Worm (Caenorhabditis elegans) whole organism, midembryonic: ENCODE data around the gene metl-1.
A peak's percentile ranks its signal among the peaks of the same experiment; 100 is the strongest.
"Not testable (repeated sequence)": the region's sequence is repeated elsewhere in the genome, so short reads cannot be mapped to it uniquely, and the experiment has no call there.

ENCODE experiments used
- T22C8.4 ChIP-seq: fragments of 200-800 bp; sonication (Bioruptor generic); IDR thresholded peaks from 2 replicates; pipeline ENCODE4 v1.3.6; 2022; ENCODE audit warnings: missing genetic modification characterization, missing compliant biosample characterization
- cog-1 ChIP-seq: sonication (generic microtip); optimal IDR thresholded peaks from 2 replicates; lab custom pipeline; 2016; ENCODE audit warnings: missing genetic modification characterization, missing compliant biosample characterization
- flt-1 ChIP-seq: fragments of 200-800 bp; sonication (Bioruptor generic); IDR thresholded peaks from 2 replicates; pipeline ENCODE4 v1.3.6; 2022; ENCODE audit warnings: missing genetic modification characterization, missing compliant biosample characterization
- klf-2 ChIP-seq: fragments of 200-800 bp; sonication (Bioruptor generic); conservative IDR thresholded peaks from 2 replicates; pipeline ENCODE4 v1.3.6; 2022; ENCODE audit warnings: missing genetic modification reagents, missing genetic modification characterization, missing compliant biosample characterization
- med-1 ChIP-seq: sonication (generic microtip); optimal IDR thresholded peaks from 2 replicates; lab custom pipeline; 2017; ENCODE audit warnings: missing genetic modification characterization, mild to moderate bottlenecking, missing compliant biosample characterization, antibody characterized with exemption, missing genetic modification reagents; ENCODE audit not compliant: insufficient read depth
- ref-1 ChIP-seq: fragments of 200-800 bp; sonication (Bioruptor generic); conservative IDR thresholded peaks from 2 replicates; pipeline ENCODE4 v1.3.6; 2022; ENCODE audit warnings: missing genetic modification reagents, missing genetic modification characterization, missing compliant biosample characterization
- tab-1 ChIP-seq: fragments of 200-800 bp; sonication (Bioruptor generic); IDR thresholded peaks from 2 replicates; pipeline ENCODE4 v1.3.6; 2022; ENCODE audit warnings: missing genetic modification characterization, missing compliant biosample characterization
- ztf-23 ChIP-seq: fragments of 200-800 bp; sonication (Bioruptor generic); IDR thresholded peaks from 2 replicates; pipeline ENCODE4 v1.3.6; 2022; ENCODE audit warnings: missing genetic modification reagents, missing genetic modification characterization, missing compliant biosample characterization
- ztf-29 ChIP-seq: fragments of 200-800 bp; sonication (Bioruptor generic); IDR thresholded peaks from 2 replicates; pipeline ENCODE4 v1.3.6; 2022; ENCODE audit warnings: missing genetic modification reagents, missing genetic modification characterization, missing compliant biosample characterization

The metl-1 gene

DNA sequence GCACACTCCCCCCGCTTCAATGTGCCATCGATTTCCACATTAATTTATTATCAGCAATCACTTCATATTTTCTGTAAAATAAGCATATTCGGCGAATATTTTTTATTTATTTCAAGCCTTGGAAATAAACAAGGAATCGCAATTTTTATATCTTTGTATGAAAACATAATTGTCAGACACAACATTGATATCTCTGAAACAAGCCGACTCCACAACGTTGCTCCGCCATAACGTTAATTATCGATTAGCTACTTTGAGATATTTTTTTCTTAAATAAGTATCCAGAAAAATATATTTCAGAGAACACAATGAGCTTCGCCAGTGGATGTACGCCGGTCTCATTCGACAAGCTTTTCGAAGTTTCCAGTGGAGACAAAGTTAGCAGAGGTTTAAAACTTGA is 29.5 kb downstream of the metl-1 start, which contains the start of gene adbp-1:
Gene adbp-1, plus strand, starts transcription at position 301 of the 400 bp plus-strand sequence.
- TF ChIP-seq cog-1 (tag; lab: Kevin White, UChicago), result no peak
- TF ChIP-seq flt-1, result no peak
- TF ChIP-seq T22C8.4, result no peak
- TF ChIP-seq med-1, result no peak

DNA sequence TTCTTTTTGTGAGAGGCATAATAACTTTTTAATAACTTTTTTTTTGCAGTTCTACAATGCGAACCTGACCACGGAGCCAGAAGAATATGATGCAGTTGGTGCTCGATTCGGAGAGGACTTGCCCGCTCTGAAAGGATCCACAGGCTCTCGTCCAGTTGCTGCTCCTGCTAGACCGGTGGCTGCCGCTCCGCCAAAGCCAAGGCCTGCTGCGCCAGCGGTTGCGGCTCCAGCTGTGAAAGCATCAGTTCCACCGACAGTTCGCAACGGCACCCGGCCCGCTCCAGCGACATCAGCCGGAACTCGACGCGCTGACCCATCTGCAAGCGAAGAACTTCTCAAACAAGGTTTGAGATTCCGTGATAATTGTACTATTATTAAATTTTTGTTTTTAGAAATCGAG is 30.2 kb downstream of the metl-1 start:
- TF ChIP-seq tab-1 (GFP tag; lab: Robert Waterston, UW) (no peak), cog-1 (tag; lab: Kevin White, UChicago) (no peak), ztf-29 (GFP tag; lab: Robert Waterston, UW) (no peak), med-1 (no peak), T22C8.4 (no peak)

DNA sequence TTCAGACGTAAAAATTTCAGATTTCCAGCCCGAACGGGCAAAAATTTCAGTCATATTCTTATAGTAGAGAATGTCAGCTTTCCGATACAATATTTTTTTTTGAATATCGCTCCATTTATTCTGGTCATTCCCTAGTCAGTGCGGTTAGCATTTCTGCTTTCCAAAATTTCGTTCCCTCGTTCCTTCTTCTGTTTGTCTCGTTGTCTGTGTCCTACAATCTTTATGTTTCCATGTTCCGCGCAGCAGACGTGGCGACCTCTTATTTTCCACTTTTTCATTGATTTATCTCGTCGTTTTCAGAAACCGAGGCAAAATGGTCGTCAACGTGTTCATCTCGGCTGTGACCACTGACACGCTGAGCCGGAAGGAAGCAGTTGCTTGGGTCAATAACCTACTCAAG is 30.9 kb downstream of the metl-1 start, which contains the start of gene ebp-2:
Gene ebp-2, plus strand, starts transcription at position 301 of the 400 bp plus-strand sequence.
- not testable (repeated sequence) for TF ChIP-seq ztf-23 (GFP tag; lab: Robert Waterston, UW); ztf-29 (GFP tag; lab: Robert Waterston, UW); med-1

DNA sequence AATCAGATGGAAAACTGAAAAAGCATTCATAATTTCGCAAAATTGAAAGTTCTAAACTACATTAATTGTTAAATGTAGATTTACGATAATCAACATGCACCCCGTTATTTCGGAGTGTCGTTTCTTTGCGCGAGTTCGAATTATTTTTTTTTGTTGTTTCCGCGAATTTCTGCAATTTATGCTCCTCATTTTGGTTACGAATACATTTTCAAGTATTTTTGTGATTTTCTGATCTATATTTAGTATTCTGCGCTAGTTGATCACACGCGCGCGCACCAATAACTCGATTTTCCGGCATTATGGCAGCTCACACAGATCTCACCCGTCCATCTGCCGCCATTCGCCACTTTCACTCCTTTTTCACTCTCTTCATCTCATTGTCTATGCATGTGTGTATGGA is 33.1 kb downstream of the metl-1 start, which contains the start of gene VW02B12L.2:
Gene VW02B12L.2, minus strand, starts transcription at position 65 of the 400 bp plus-strand sequence.
- TF ChIP-seq flt-1 (no peak), cog-1 (tag; lab: Kevin White, UChicago) (peak; percentile 16)

ce11 chrII:11438417-11438816 is 35.0 kb downstream of the metl-1 start, which contains the start of gene vha-6:
Gene vha-6 (minus strand): TSS chrII:11438452.
- no peak for TF ChIP-seq med-1
- TF ChIP-seq flt-1, result no peak
- no peak for TF ChIP-seq cog-1 (tag; lab: Kevin White, UChicago)
- TF ChIP-seq T22C8.4, result no peak
- no peak for TF ChIP-seq klf-2 (GFP tag; lab: Robert Waterston, UW)
- TF ChIP-seq ztf-23 (GFP tag; lab: Robert Waterston, UW), result no peak
- no peak for TF ChIP-seq ztf-29 (GFP tag; lab: Robert Waterston, UW)
- TF ChIP-seq tab-1 (GFP tag; lab: Robert Waterston, UW), result no peak
- TF ChIP-seq ref-1 (GFP tag; lab: Robert Waterston, UW), result no peak

DNA sequence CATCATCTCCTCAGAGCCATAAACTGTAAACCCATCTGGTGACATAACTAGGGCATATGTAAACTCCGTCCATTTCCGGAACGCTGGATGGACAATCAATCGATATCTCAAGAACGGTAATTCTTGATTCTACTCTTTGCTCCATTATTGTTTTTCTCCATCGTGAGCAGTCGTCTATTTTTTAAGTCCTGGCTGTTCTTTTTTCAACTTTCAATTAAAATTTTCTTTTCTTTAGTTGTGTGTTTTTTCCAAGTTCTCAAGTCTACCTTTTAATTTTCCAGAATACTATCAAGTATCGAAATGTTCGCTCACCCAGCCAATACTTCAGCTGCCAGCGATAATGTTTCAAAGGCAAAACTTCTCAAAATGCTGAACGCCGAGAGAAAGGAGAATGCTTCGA is 39.4 kb downstream of the metl-1 start, which contains the start of gene C05D12.5:
Gene C05D12.5, plus strand, starts transcription at position 301 of the 400 bp plus-strand sequence.
- TF ChIP-seq ztf-29 (GFP tag; lab: Robert Waterston, UW) (no peak), tab-1 (GFP tag; lab: Robert Waterston, UW) (no peak), ztf-23 (GFP tag; lab: Robert Waterston, UW) (no peak), med-1 (no peak)

ce11 chrII:11431584-11431983 is 41.8 kb downstream of the metl-1 start, which contains the start of gene C05D12.4:
Gene C05D12.4 (plus strand): TSS chrII:11431884.
- no peak for TF ChIP-seq cog-1 (tag; lab: Kevin White, UChicago)
- TF ChIP-seq med-1, result no peak
- TF ChIP-seq klf-2 (GFP tag; lab: Robert Waterston, UW), result no peak
- TF ChIP-seq flt-1, result no peak
- no peak for TF ChIP-seq ztf-29 (GFP tag; lab: Robert Waterston, UW)
- TF ChIP-seq ref-1 (GFP tag; lab: Robert Waterston, UW), result no peak

- TF ChIP-seq tab-1 (GFP tag; lab: Robert Waterston, UW) (no peak), ztf-23 (GFP tag; lab: Robert Waterston, UW) (no peak), ztf-29 (GFP tag; lab: Robert Waterston, UW) (no peak), klf-2 (GFP tag; lab: Robert Waterston, UW) (no peak), T22C8.4 (no peak), cog-1 (tag; lab: Kevin White, UChicago) (no peak), ref-1 (GFP tag; lab: Robert Waterston, UW) (no peak), flt-1 (no peak), med-1 (no peak)
Observed at ce11 chrII:11428599-11428998, 44.8 kb downstream of the metl-1 start.

ce11 chrII:11427322-11427721 is 46.1 kb downstream of the metl-1 start:
- TF ChIP-seq ztf-29 (GFP tag; lab: Robert Waterston, UW), result no peak
- TF ChIP-seq cog-1 (tag; lab: Kevin White, UChicago), result no peak
- no peak for TF ChIP-seq tab-1 (GFP tag; lab: Robert Waterston, UW)

DNA sequence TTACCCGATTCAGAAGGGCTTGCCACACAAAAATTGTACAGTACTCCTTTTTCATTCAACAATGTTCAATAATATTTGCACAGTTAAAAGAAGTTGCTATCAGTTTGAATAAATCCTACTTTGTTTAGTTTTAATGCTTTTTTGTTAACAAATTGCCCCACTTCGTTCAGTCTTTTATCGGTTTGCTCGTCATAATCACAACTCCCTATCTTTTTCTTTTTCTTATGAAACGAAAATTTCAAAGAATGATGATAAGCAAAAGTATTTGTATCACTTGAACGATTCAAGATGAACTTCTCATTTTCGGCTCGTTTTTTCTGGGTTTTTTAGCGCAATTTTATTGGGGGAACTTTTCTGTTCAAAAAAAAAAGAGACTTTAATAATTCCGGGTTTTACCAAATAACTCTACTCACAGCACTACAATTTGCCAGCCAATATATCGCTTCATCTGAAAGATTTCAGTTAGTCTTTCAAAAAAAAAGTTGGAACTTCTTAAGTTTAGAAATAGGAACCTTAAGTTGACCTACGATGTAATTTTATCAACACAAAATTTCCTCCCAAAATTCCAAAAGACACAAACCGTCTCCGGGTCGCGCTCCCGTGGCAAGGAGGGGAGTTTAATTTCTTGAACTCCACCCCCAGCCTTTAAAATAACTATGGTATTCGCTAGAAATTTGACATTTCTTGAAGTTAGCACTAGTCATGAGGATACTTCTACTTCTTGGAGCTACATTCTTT is 48.6 kb downstream of the metl-1 start, which contains the start of gene C05D12.3:
Gene C05D12.3, plus strand, starts transcription at position 688 of the 738 bp plus-strand sequence.
- TF ChIP-seq tab-1 (GFP tag; lab: Robert Waterston, UW) (no peak), med-1 (no peak), flt-1 (no peak), ref-1 (GFP tag; lab: Robert Waterston, UW) (no peak), ztf-23 (GFP tag; lab: Robert Waterston, UW) (no peak), ztf-29 (GFP tag; lab: Robert Waterston, UW) (no peak), T22C8.4 (no peak), cog-1 (tag; lab: Kevin White, UChicago) (no peak), klf-2 (GFP tag; lab: Robert Waterston, UW) (no peak)

DNA sequence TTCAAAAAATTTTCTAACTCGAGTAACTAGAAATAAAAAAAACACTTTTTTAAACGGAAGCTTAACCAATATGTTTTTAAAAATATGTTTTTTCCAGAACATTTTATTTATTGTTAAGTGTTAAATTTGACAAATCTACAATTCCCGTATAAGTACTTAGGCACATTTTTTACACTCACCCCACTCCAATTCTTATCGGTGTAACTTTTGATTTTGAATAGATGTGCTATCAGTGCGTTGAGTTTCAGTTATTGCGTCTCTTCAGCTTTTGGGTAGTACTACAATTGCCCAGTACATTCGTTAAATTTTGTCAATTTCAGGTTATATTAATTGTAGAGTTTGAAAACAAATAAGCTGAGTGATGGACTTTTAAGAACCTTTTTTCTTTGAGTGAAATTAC is 49.3 kb downstream of the metl-1 start:
- no peak for TF ChIP-seq klf-2 (GFP tag; lab: Robert Waterston, UW)
- TF ChIP-seq med-1, result no peak
- no peak for TF ChIP-seq ztf-23 (GFP tag; lab: Robert Waterston, UW)
- TF ChIP-seq cog-1 (tag; lab: Kevin White, UChicago), result no peak
- no peak for TF ChIP-seq tab-1 (GFP tag; lab: Robert Waterston, UW)
- TF ChIP-seq flt-1, result no peak
- TF ChIP-seq T22C8.4, result no peak
- TF ChIP-seq ztf-29 (GFP tag; lab: Robert Waterston, UW), result no peak
- TF ChIP-seq ref-1 (GFP tag; lab: Robert Waterston, UW), result no peak
